Fruit fly (Drosophila melanogaster): Measurements from ENCODE around the gene Cad96Cb.

Gene Cad96Cb

dm6 chr3R:25269909-25270308, 37.8 kb upstream of the Cad96Cb start, which contains the start of the genes CG11889 and CG11891:
TSS of gene CG11889 (plus strand) at chr3R:25270209.
TSS of gene CG11891 (plus strand) at chr3R:25270209.
- TF ChIP-seq dl (GFP tag; optimal IDR thresholded peaks at IDR 0.05; ENCODE audit: insufficient read depth in 1 of 2, partially characterized antibody in 2 of 2) (no peak), tai (GFP tag; optimal IDR thresholded peaks at IDR 0.05) (no peak), Jra (GFP tag; optimal IDR thresholded peaks at IDR 0.05) (no peak), Vsx2 (GFP tag; optimal IDR thresholded peaks at IDR 0.05; ENCODE audit: partially characterized antibody) (no peak), CG9705 (GFP tag; optimal IDR thresholded peaks at IDR 0.05) (no peak), N (GFP tag; optimal IDR thresholded peaks at IDR 0.05) (no peak)

- TF ChIP-seq HLH106 (tag; optimal IDR thresholded peaks at IDR 0.05) (no peak), ey (GFP tag; optimal IDR thresholded peaks at IDR 0.05) (no peak), CrebA (GFP tag; optimal IDR thresholded peaks at IDR 0.05; ENCODE audit: borderline replicate concordance) (no peak), sage (GFP tag; optimal IDR thresholded peaks at IDR 0.05) (no peak), usp (GFP tag; optimal IDR thresholded peaks at IDR 0.05) (no peak), jim (GFP tag; optimal IDR thresholded peaks at IDR 0.05) (no peak), br (GFP tag; optimal IDR thresholded peaks at IDR 0.05) (no peak), h (GFP tag; optimal IDR thresholded peaks at IDR 0.05) (no peak), OdsH (GFP tag; optimal IDR thresholded peaks at IDR 0.05) (no peak), psq (GFP tag; optimal IDR thresholded peaks at IDR 0.05) (no peak), GATAd (GFP tag; optimal IDR thresholded peaks at IDR 0.05) (no peak), woc (GFP tag; optimal IDR thresholded peaks at IDR 0.05) (no peak), dl (GFP tag; optimal IDR thresholded peaks at IDR 0.05; ENCODE audit: insufficient read depth in 1 of 2, partially characterized antibody in 2 of 2) (no peak), Dif (GFP tag; optimal IDR thresholded peaks at IDR 0.05; ENCODE audit: partially characterized antibody) (no peak)
Observed at dm6 chr3R:25266751-25267150, 34.6 kb upstream of the Cad96Cb start.

- TF ChIP-seq CG32264 (GFP tag; optimal IDR thresholded peaks at IDR 0.05) (no peak), lola (GFP tag; optimal IDR thresholded peaks at IDR 0.05) (no peak), fru (GFP tag; optimal IDR thresholded peaks at IDR 0.05) (no peak), CrebA (GFP tag; optimal IDR thresholded peaks at IDR 0.05; ENCODE audit: borderline replicate concordance) (no peak), Hr78 (GFP tag; optimal IDR thresholded peaks at IDR 0.05) (peak; percentile 79), CG9705 (GFP tag; optimal IDR thresholded peaks at IDR 0.05) (no peak), rgr (GFP tag; optimal IDR thresholded peaks at IDR 0.05) (no peak), dl (GFP tag; optimal IDR thresholded peaks at IDR 0.05; ENCODE audit: insufficient read depth in 1 of 2, partially characterized antibody in 2 of 2) (no peak), Hnf4 (GFP tag; optimal IDR thresholded peaks at IDR 0.05) (no peak), ey (GFP tag; optimal IDR thresholded peaks at IDR 0.05) (no peak), foxo (GFP tag; optimal IDR thresholded peaks at IDR 0.05) (no peak), Rel (GFP tag; optimal IDR thresholded peaks at IDR 0.05) (no peak), Rel (tag; optimal IDR thresholded peaks at IDR 0.05) (peak; percentile 54), psq (GFP tag; optimal IDR thresholded peaks at IDR 0.05) (no peak), dmrt93B (GFP tag; optimal IDR thresholded peaks at IDR 0.05) (no peak), pan (optimal IDR thresholded peaks at IDR 0.05) (no peak), br (GFP tag; optimal IDR thresholded peaks at IDR 0.05) (no peak), N (GFP tag; optimal IDR thresholded peaks at IDR 0.05) (peak; percentile 100), dsf (GFP tag; optimal IDR thresholded peaks at IDR 0.05; ENCODE audit: borderline replicate concordance) (no peak), Vsx2 (GFP tag; optimal IDR thresholded peaks at IDR 0.05; ENCODE audit: partially characterized antibody) (no peak), brk (GFP tag; optimal IDR thresholded peaks at IDR 0.05) (no peak), Sp1 (GFP tag; optimal IDR thresholded peaks at IDR 0.05) (peak; percentile 13), Dfd (GFP tag; optimal IDR thresholded peaks at IDR 0.05) (no peak), h (GFP tag; optimal IDR thresholded peaks at IDR 0.05) (no peak), usp (GFP tag; optimal IDR thresholded peaks at IDR 0.05) (no peak), Abd-B (GFP tag; optimal IDR thresholded peaks at IDR 0.05) (peak; percentile 59), Jra (GFP tag; optimal IDR thresholded peaks at IDR 0.05) (no peak), Myc (optimal IDR thresholded peaks at IDR 0.05) (peak; percentile 75)
Observed at dm6 chr3R:25265589-25266201, 33.6 kb upstream of the Cad96Cb start, which contains the start of the genes GlnRS and RIOK2. TSS of gene GlnRS (minus strand) at chr3R:25265721. TSS of gene RIOK2 (plus strand) at chr3R:25265844.

Measured in whole organism, wandering third instar larva.